Worm (Caenorhabditis elegans) whole organism, L4 larva: ENCODE data around the gene Y46G5A.15.
A peak's percentile ranks its signal among the peaks of the same experiment; 100 is the strongest.

Experiments
- F10B5.3 ChIP-seq: sonication (generic microtip); optimal IDR thresholded peaks from 2 replicates; lab custom pipeline; 2016; ENCODE audit warnings: mild to moderate bottlenecking, missing genetic modification characterization, missing compliant biosample characterization
- F26F4.8 ChIP-seq: fragments of 200-800 bp; sonication (Bioruptor generic); conservative IDR thresholded peaks from 2 replicates; pipeline ENCODE4 v1.3.6; 2022; ENCODE audit warnings: missing genetic modification characterization, missing compliant biosample characterization
- F37D6.2 ChIP-seq: sonication (generic microtip); optimal IDR thresholded peaks from 2 replicates; lab custom pipeline; 2016; ENCODE audit warnings: mild to moderate bottlenecking, missing genetic modification characterization, missing compliant biosample characterization
- F49E8.2 ChIP-seq: sonication (generic microtip); optimal IDR thresholded peaks from 2 replicates; lab custom pipeline; 2016; ENCODE audit warnings: missing compliant biosample characterization, mild to moderate bottlenecking, missing genetic modification characterization, borderline replicate concordance
- R02D3.7 ChIP-seq: fragments of 150-350 bp; sonication (generic microtip); optimal IDR thresholded peaks from 3 replicates; lab custom pipeline; 2014; ENCODE audit warnings: missing biosample characterization, missing genetic modification characterization
- T26A8.4 ChIP-seq: fragments of 200-800 bp; sonication (Bioruptor generic); IDR thresholded peaks from 2 replicates; pipeline ENCODE4 v1.3.6; 2022; ENCODE audit warnings: missing genetic modification characterization, missing compliant biosample characterization
- Y48G9A.11 ChIP-seq: fragments of 200-800 bp; sonication (Bioruptor generic); IDR thresholded peaks from 2 replicates; pipeline ENCODE4 v1.3.6; 2022; ENCODE audit warnings: missing genetic modification reagents, missing genetic modification characterization, missing compliant biosample characterization
- ZK337.2 ChIP-seq: fragments of 200-800 bp; sonication (Bioruptor generic); IDR thresholded peaks from 2 replicates; pipeline ENCODE4 v1.3.6; 2022; ENCODE audit warnings: missing genetic modification reagents, missing genetic modification characterization, missing compliant biosample characterization
- aha-1 ChIP-seq: fragments of 150-350 bp; peaks from one replicate; lab custom pipeline; 2014; ENCODE audit warnings: missing biosample characterization, missing genetic modification characterization
- aly-2 ChIP-seq: sonication (generic microtip); optimal IDR thresholded peaks from 2 replicates; lab custom pipeline; 2018; ENCODE audit warnings: missing biosample characterization, missing genetic modification characterization
- ceh-20 ChIP-seq: fragments of 200-800 bp; sonication (Bioruptor generic); IDR thresholded peaks from 2 replicates; pipeline ENCODE4 v1.3.6; 2022; ENCODE audit warnings: missing genetic modification reagents, missing genetic modification characterization, missing compliant biosample characterization
- ceh-28 ChIP-seq: fragments of 150-350 bp; optimal IDR thresholded peaks from 2 replicates; lab custom pipeline; 2014; ENCODE audit warnings: missing biosample characterization, missing genetic modification reagents, missing genetic modification characterization
- cey-2 ChIP-seq: sonication (generic microtip); optimal IDR thresholded peaks from 3 replicates; lab custom pipeline; 2017; ENCODE audit warnings: missing genetic modification characterization, mild to moderate bottlenecking, missing compliant biosample characterization, antibody characterized with exemption, borderline replicate concordance; ENCODE audit not compliant: insufficient read depth
- ctbp-1 ChIP-seq: fragments of 200-800 bp; sonication (Bioruptor generic); IDR thresholded peaks from 2 replicates; pipeline ENCODE4 v1.3.6; 2022; ENCODE audit warnings: missing genetic modification reagents, missing genetic modification characterization, missing compliant biosample characterization
- daf-12 ChIP-seq: fragments of 150-350 bp; optimal IDR thresholded peaks from 2 replicates; lab custom pipeline; 2014; ENCODE audit warnings: missing biosample characterization, missing genetic modification reagents, missing genetic modification characterization
- daf-16 ChIP-seq, 3 experiments: sonication (generic microtip); optimal IDR thresholded peaks; 2 replicates each; lab custom pipeline; 2016 to 2017; ENCODE audit warnings: missing genetic modification characterization in 3 of 3, missing genetic modification reagents in 3 of 3, mild to moderate bottlenecking in 2 of 3, missing compliant biosample characterization in 2 of 3, missing biosample characterization in 1 of 3, moderate library complexity in 1 of 3
- daf-19 ChIP-seq: fragments of 200-800 bp; sonication (Bioruptor generic); conservative IDR thresholded peaks from 2 replicates; pipeline ENCODE4 v1.3.6; 2022; ENCODE audit warnings: missing genetic modification characterization, missing compliant biosample characterization
- dpl-1 ChIP-seq: fragments of 150-350 bp; optimal IDR thresholded peaks from 2 replicates; lab custom pipeline; 2014; ENCODE audit warnings: missing biosample characterization, missing genetic modification reagents, missing genetic modification characterization
- fkh-10 ChIP-seq: fragments of 150-350 bp; optimal IDR thresholded peaks from 2 replicates; lab custom pipeline; 2014; ENCODE audit warnings: missing biosample characterization, missing genetic modification reagents, missing genetic modification characterization
- fos-1 ChIP-seq: fragments of 150-350 bp; optimal IDR thresholded peaks from 2 replicates; lab custom pipeline; 2014; ENCODE audit warnings: missing biosample characterization, missing genetic modification characterization
- gei-8 ChIP-seq: fragments of 200-800 bp; sonication (Bioruptor generic); optimal IDR thresholded peaks from 2 replicates; lab custom pipeline; 2018; ENCODE audit warnings: mild to moderate bottlenecking, missing genetic modification characterization, missing compliant biosample characterization
- hif-1 ChIP-seq, 2 experiments: sonication (generic microtip); optimal IDR thresholded peaks; 2 replicates each; lab custom pipeline; 2016 to 2017; ENCODE audit warnings: missing compliant biosample characterization in 2 of 2, missing genetic modification characterization in 2 of 2, missing genetic modification reagents in 2 of 2, missing genotype in 2 of 2, mild to moderate bottlenecking in 1 of 2
- hlh-11 ChIP-seq: fragments of 200-800 bp; sonication (Bioruptor generic); optimal IDR thresholded peaks from 2 replicates; lab custom pipeline; 2018; ENCODE audit warnings: mild to moderate bottlenecking, missing genetic modification characterization, missing compliant biosample characterization
- lin-1 ChIP-seq: fragments of 200-800 bp; sonication (Bioruptor generic); IDR thresholded peaks from 2 replicates; pipeline ENCODE4 v1.3.6; 2022; ENCODE audit warnings: missing genetic modification reagents, missing genetic modification characterization, missing compliant biosample characterization
- lin-13 ChIP-seq: fragments of 150-350 bp; optimal IDR thresholded peaks from 2 replicates; lab custom pipeline; 2014; ENCODE audit warnings: missing biosample characterization, missing genetic modification reagents, missing genetic modification characterization
- lir-3 ChIP-seq: sonication (generic microtip); optimal IDR thresholded peaks from 2 replicates; lab custom pipeline; 2016; ENCODE audit warnings: mild to moderate bottlenecking, missing genetic modification characterization, missing compliant biosample characterization
- lsy-2 ChIP-seq, 2 experiments: fragments of 150-350 bp in 1 of 2; sonication (generic microtip) in 1 of 2; optimal IDR thresholded peaks; 2 replicates each; lab custom pipeline; 2014 to 2017; ENCODE audit warnings: missing biosample characterization in 2 of 2, missing genetic modification characterization in 2 of 2
- madf-5 ChIP-seq, 2 experiments: fragments of 200-800 bp; sonication (Bioruptor generic); IDR thresholded peaks; 2 replicates each; pipeline ENCODE4 v1.3.6; 2022; ENCODE audit warnings: missing compliant biosample characterization in 2 of 2, missing genetic modification characterization in 2 of 2
- madf-9 ChIP-seq: fragments of 200-800 bp; sonication (Bioruptor generic); conservative IDR thresholded peaks from 2 replicates; pipeline ENCODE4 v1.3.6; 2022; ENCODE audit warnings: missing genetic modification reagents, missing genetic modification characterization, missing compliant biosample characterization
- mep-1 ChIP-seq: fragments of 150-350 bp; sonication (generic microtip); optimal IDR thresholded peaks from 3 replicates; lab custom pipeline; 2014; ENCODE audit warnings: missing biosample characterization, missing genetic modification characterization
- nhr-10 ChIP-seq: fragments of 150-350 bp; optimal IDR thresholded peaks from 2 replicates; lab custom pipeline; 2014; ENCODE audit warnings: missing biosample characterization, missing genetic modification characterization
- nhr-237 ChIP-seq: sonication (generic microtip); optimal IDR thresholded peaks from 2 replicates; lab custom pipeline; 2017; ENCODE audit warnings: missing biosample characterization, missing genetic modification characterization
- nhr-28 ChIP-seq: fragments of 150-350 bp; optimal IDR thresholded peaks from 2 replicates; lab custom pipeline; 2014; ENCODE audit warnings: missing biosample characterization, missing genetic modification characterization
- nhr-41 ChIP-seq: fragments of 200-800 bp; sonication (Bioruptor generic); IDR thresholded peaks from 2 replicates; pipeline ENCODE4 v1.3.6; 2022; ENCODE audit warnings: missing genetic modification reagents, missing genetic modification characterization, missing compliant biosample characterization
- nhr-48 ChIP-seq: sonication (generic microtip); optimal IDR thresholded peaks from 2 replicates; lab custom pipeline; 2016; ENCODE audit warnings: mild to moderate bottlenecking, missing genetic modification characterization, missing compliant biosample characterization
- nhr-6 ChIP-seq: fragments of 150-350 bp; optimal IDR thresholded peaks from 2 replicates; lab custom pipeline; 2014; ENCODE audit warnings: missing biosample characterization, missing genetic modification characterization
- pha-4 ChIP-seq, 2 experiments: fragments of 150-350 bp in 1 of 2; fragments of 200-800 bp in 1 of 2; sonication (Bioruptor generic) in 1 of 2; IDR thresholded peaks in 1 of 2; optimal IDR thresholded peaks in 1 of 2; 2 replicates each; pipeline versions ENCODE4 v1.3.6 to Lab custom; 2014 to 2022; ENCODE audit warnings: missing genetic modification characterization in 2 of 2, missing genetic modification reagents in 2 of 2, missing biosample characterization in 1 of 2, missing compliant biosample characterization in 1 of 2
- pqm-1 ChIP-seq: sonication (generic microtip); optimal IDR thresholded peaks from 2 replicates; lab custom pipeline; 2017; ENCODE audit warnings: missing biosample characterization, missing genetic modification characterization
- set-16 ChIP-seq: fragments of 200-800 bp; sonication (Bioruptor generic); IDR thresholded peaks from 2 replicates; pipeline ENCODE4 v1.3.6; 2022; ENCODE audit warnings: missing genetic modification reagents, missing genetic modification characterization, missing compliant biosample characterization
- skn-1 ChIP-seq: fragments of 150-350 bp; optimal IDR thresholded peaks from 2 replicates; lab custom pipeline; 2014; ENCODE audit warnings: missing biosample characterization, missing genetic modification characterization
- spr-3 ChIP-seq: fragments of 200-800 bp; sonication (Bioruptor generic); optimal IDR thresholded peaks from 2 replicates; lab custom pipeline; 2018; ENCODE audit warnings: mild to moderate bottlenecking, missing genetic modification characterization, missing compliant biosample characterization
- tag-97 ChIP-seq: fragments of 200-800 bp; sonication (Bioruptor generic); IDR thresholded peaks from 2 replicates; pipeline ENCODE4 v1.3.6; 2022; ENCODE audit warnings: missing genetic modification characterization, missing compliant biosample characterization
- unc-130 ChIP-seq: sonication (generic microtip); optimal IDR thresholded peaks from 2 replicates; lab custom pipeline; 2016; ENCODE audit warnings: missing genetic modification reagents, missing genetic modification characterization, missing compliant biosample characterization
- zag-1 ChIP-seq: fragments of 150-350 bp; optimal IDR thresholded peaks from 2 replicates; lab custom pipeline; 2014; ENCODE audit warnings: missing biosample characterization, missing genetic modification characterization
- zfp-2 ChIP-seq: sonication (generic microtip); optimal IDR thresholded peaks from 2 replicates; lab custom pipeline; 2016; ENCODE audit warnings: mild to moderate bottlenecking, missing genetic modification characterization, missing compliant biosample characterization
- ztf-11 ChIP-seq: fragments of 150-350 bp; optimal IDR thresholded peaks from 2 replicates; lab custom pipeline; 2014; ENCODE audit warnings: missing biosample characterization, missing genetic modification characterization
- ztf-7 ChIP-seq: fragments of 150-350 bp; optimal IDR thresholded peaks from 2 replicates; lab custom pipeline; 2014; ENCODE audit warnings: missing biosample characterization, missing genetic modification characterization

Y46G5A.15 gene

ce11 chrII:12739306-12739705 is 45.9 kb downstream of the Y46G5A.15 start:
- TF ChIP-seq unc-130 (GFP tag; lab: Kevin White, UChicago) = peak; percentile 84
- no peak for TF ChIP-seq skn-1 (tag; lab: Kevin White, UChicago)
- no peak for TF ChIP-seq spr-3 (GFP tag; lab: Kevin White, UChicago)
- no peak for TF ChIP-seq ceh-20 (GFP tag; lab: Robert Waterston, UW)
- peak; percentile 82 for TF ChIP-seq Y48G9A.11 (GFP tag; lab: Robert Waterston, UW)
- TF ChIP-seq nhr-10 (tag; lab: Kevin White, UChicago) = no peak
- peak; percentile 42 for TF ChIP-seq aha-1 (tag; lab: Kevin White, UChicago)
- peak; percentile 65 for TF ChIP-seq F49E8.2 (tag; lab: Kevin White, UChicago)

ce11 chrII:12738284-12739201 is 46.7 kb downstream of the Y46G5A.15 start, which contains the start of gene pisy-1:
Gene pisy-1, minus strand, starts transcription at chrII:12738334.
- TF ChIP-seq madf-9 (GFP tag; lab: Robert Waterston, UW) = no peak
- TF ChIP-seq lin-1 (GFP tag; lab: Robert Waterston, UW) = no peak
- TF ChIP-seq ctbp-1 = no peak
- TF ChIP-seq tag-97 (GFP tag; lab: Robert Waterston, UW) = no peak
- TF ChIP-seq ZK337.2 (GFP tag; lab: Robert Waterston, UW) = no peak
- TF ChIP-seq nhr-28 (tag; lab: Kevin White, UChicago) = peak; percentile 40
- no peak for TF ChIP-seq fos-1 (tag; lab: Kevin White, UChicago)
- no peak for TF ChIP-seq fkh-10 (GFP tag; lab: Kevin White, UChicago)
- TF ChIP-seq unc-130 (GFP tag; lab: Kevin White, UChicago) = no peak
- TF ChIP-seq daf-16 (GFP tag; optimal IDR thresholded peaks at IDR 0.05; lab: Kevin White, UChicago) = no peak
- no peak for TF ChIP-seq daf-16 (tag; optimal IDR thresholded peaks at IDR 0.05; lab: Kevin White, UChicago)
- no peak for TF ChIP-seq F37D6.2 (tag; lab: Kevin White, UChicago)
- TF ChIP-seq lir-3 (tag; lab: Kevin White, UChicago) = no peak
- no peak for TF ChIP-seq nhr-237
- peak; percentile 70 for TF ChIP-seq nhr-6 (tag; lab: Kevin White, UChicago)
- no peak for TF ChIP-seq mep-1 (tag; lab: Kevin White, UChicago)
- no peak for TF ChIP-seq aly-2 (tag; lab: Kevin White, UChicago)
- no peak for TF ChIP-seq pha-4 (GFP tag; IDR thresholded peaks at IDR 0.05; lab: Robert Waterston, UW)
- no peak for TF ChIP-seq pha-4 (tag; optimal IDR thresholded peaks at IDR 0.05; lab: Kevin White, UChicago)
- no peak for TF ChIP-seq skn-1 (tag; lab: Kevin White, UChicago)
- no peak for TF ChIP-seq F10B5.3 (tag; lab: Kevin White, UChicago)
- TF ChIP-seq lin-13 (GFP tag; lab: Kevin White, UChicago) = peak; percentile 50
- no peak for TF ChIP-seq gei-8 (GFP tag; lab: Kevin White, UChicago)
- no peak for TF ChIP-seq ceh-28 (tag; lab: Kevin White, UChicago)
- TF ChIP-seq spr-3 (GFP tag; lab: Kevin White, UChicago) = no peak
- TF ChIP-seq pqm-1 (tag; lab: Kevin White, UChicago) = no peak
- peak; percentile 84 for TF ChIP-seq dpl-1 (GFP tag; lab: Kevin White, UChicago)
- peak in 1 of 2 experiments; percentile 79 for TF ChIP-seq lsy-2 (tag; optimal IDR thresholded peaks at IDR 0.05; lab: Kevin White, UChicago)
- no peak for TF ChIP-seq nhr-41 (GFP tag; lab: Robert Waterston, UW)
- no peak for TF ChIP-seq ztf-11 (tag; lab: Kevin White, UChicago)
- TF ChIP-seq set-16 (GFP tag; lab: Robert Waterston, UW) = no peak
- TF ChIP-seq daf-12 (tag; lab: Kevin White, UChicago) = no peak
- no peak for TF ChIP-seq ceh-20 (GFP tag; lab: Robert Waterston, UW)
- TF ChIP-seq zag-1 (tag; lab: Kevin White, UChicago) = no peak
- TF ChIP-seq R02D3.7 (tag; lab: Kevin White, UChicago) = no peak
- no peak for TF ChIP-seq nhr-48 (tag; lab: Kevin White, UChicago)
- TF ChIP-seq ztf-7 = no peak
- no peak for TF ChIP-seq zfp-2 (tag; lab: Kevin White, UChicago)
- TF ChIP-seq hlh-11 (tag; lab: Kevin White, UChicago) = no peak
- no peak for TF ChIP-seq daf-19 (GFP tag; lab: Robert Waterston, UW)
- TF ChIP-seq hif-1 (tag; optimal IDR thresholded peaks at IDR 0.05; lab: Kevin White, UChicago) = peak in 1 of 2 experiments; percentile 35
- TF ChIP-seq F26F4.8 (GFP tag; lab: Robert Waterston, UW) = no peak
- TF ChIP-seq madf-5 (GFP tag; IDR thresholded peaks at IDR 0.05; lab: Robert Waterston, UW) = no peak
- TF ChIP-seq T26A8.4 (GFP tag; lab: Robert Waterston, UW) = no peak
- no peak for TF ChIP-seq cey-2 (tag; lab: Kevin White, UChicago)
